Worm (Caenorhabditis elegans) whole organism, dauer: Measurements from ENCODE around the gene srh-23.

ENCODE experiments used
- unc-62 ChIP-seq: sonication (generic microtip); optimal IDR thresholded peaks from 2 replicates; lab custom pipeline; 2017; ENCODE audit warnings: missing biosample characterization, missing genetic modification reagents, missing genetic modification characterization

The srh-23 gene

ce11 chrV:4948635-4949034, 27.7 kb downstream of the srh-23 start, which contains the start of gene str-209:
str-209 (plus strand) TSS chrV:4948935.
- no peak for TF ChIP-seq unc-62

- no peak for TF ChIP-seq unc-62
These were observed 30.5 kb downstream of the srh-23 start, which contains the start of gene str-207 for ce11 chrV:4951434-4951833. str-207 (plus strand) TSS chrV:4951734.

ce11 chrV:4956529-4956928, 35.6 kb downstream of the srh-23 start, which contains the start of gene str-208:
str-208 (plus strand) TSS chrV:4956829.
- TF ChIP-seq unc-62, result no peak

ce11 chrV:4957619-4958018, 36.7 kb downstream of the srh-23 start:
- no peak for TF ChIP-seq unc-62

- TF ChIP-seq unc-62, result no peak
These were observed 39.8 kb downstream of the srh-23 start for ce11 chrV:4960686-4961085.

- TF ChIP-seq unc-62, result no peak
These were observed 42.1 kb downstream of the srh-23 start, which contains the start of gene tam-1 for ce11 chrV:4962968-4963367. tam-1 (minus strand) TSS chrV:4963102.

ce11 chrV:4963606-4964005, 42.7 kb downstream of the srh-23 start:
- no peak for TF ChIP-seq unc-62

- TF ChIP-seq unc-62, result no peak
These were observed 43.2 kb downstream of the srh-23 start for ce11 chrV:4964020-4964635.

DNA sequence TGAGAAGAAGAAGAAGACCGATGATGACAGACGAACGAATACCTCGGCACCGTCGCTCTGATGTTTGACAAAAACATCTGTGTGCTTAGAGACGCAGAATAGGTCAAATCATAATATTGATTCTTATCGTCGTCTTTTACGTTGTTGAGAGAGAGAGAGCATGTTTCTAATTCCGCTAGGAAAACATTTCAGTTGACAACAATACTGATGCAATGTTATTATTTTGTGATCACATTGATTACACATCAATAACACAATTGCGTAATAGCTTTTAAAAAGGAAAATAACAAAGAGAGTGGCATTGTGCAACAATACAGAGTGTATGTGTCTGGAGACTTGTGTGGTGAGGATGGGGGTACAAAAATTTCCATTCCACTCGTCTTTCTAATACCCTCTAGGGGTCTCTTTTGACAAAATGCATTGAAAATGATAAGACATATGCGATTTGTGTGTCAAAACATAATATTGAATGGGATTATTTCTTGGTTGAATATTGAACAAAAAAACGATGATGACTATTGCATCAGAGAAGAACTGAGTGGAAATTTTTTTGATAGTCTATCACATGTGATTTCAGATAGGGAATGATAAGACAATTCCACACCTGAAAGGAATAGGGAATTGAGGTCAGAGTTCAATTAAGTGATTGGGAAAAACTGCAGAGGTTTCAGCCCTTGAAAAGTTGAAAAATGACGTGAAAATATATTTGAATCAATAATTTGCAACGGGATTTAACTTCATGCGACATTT, 43.9 kb downstream of the srh-23 start:
- TF ChIP-seq unc-62, result no peak

DNA sequence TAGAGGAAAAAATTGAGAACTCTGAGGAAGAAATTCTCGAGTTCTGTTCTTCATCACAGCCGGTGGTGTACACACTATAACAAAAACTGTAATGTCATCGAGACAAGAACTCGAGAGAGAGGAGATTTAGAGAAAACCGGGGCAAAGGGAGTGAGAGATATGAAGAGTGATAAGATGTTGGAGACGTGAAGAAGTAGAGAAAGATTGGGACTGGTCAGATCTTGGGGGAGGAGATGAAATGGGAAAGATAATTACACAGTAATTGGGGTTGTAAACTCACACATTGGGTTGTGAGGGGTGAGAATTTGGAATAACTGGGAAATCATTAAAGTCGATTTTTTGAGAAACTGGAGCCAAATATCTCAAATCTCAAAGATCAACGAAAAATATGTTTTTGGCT, 44.9 kb downstream of the srh-23 start:
- no peak for TF ChIP-seq unc-62

DNA sequence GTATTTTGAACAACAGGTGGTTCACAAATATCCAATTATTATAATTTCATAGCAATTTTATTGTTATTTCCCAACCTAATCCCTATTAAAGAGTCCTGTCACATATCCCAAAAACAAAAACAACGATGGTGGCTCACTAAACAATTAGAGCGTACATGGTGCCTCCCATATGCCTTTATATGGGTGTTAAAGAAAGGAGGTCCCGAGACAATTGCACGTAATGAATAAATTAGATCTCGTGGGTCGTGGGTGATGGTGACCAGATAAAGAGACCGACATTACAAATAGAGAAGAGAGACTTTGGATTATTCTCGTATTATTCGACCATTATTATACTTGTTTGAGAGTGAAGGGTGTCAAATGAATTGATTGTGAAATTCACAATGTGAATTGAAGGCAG, 46.3 kb downstream of the srh-23 start:
- TF ChIP-seq unc-62, result no peak

DNA sequence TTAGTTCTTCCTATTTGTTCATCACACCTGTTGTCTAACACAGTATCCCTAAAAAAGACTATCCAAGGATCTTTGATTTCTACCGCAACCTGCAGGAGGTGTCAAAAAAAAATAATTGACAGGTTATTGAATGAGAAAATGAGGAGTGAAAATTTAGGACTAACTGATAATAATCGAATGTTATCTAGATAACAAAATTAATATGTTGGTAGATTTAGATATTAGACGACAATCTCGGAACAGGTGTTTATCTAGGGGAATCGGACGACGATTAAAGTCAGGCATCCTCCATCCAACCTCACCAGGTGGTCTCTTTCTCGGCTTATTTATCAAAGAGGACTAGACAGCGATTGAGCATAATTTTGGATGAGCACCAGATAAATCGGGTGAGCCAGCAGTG, 47.9 kb downstream of the srh-23 start:
- no peak for TF ChIP-seq unc-62

- TF ChIP-seq unc-62, result no peak
These were observed 48.6 kb downstream of the srh-23 start for ce11 chrV:4969503-4969902.
